Fruit fly (Drosophila melanogaster) whole organism, embryonic: ENCODE results near the gene CG31551.

ENCODE experiments used
- Awh ChIP-seq: fragments of 200-800 bp; sonication (Bioruptor generic); IDR thresholded peaks from 2 replicates; pipeline ENCODE4, ENCODE4 v1.3.6; 2022; ENCODE audit warnings: missing biosample characterization, missing genetic modification characterization
- CG10274 ChIP-seq: fragments of 200-800 bp; sonication (Bioruptor generic); optimal IDR thresholded peaks from 3 replicates; lab custom pipeline; 2017; ENCODE audit warnings: missing biosample characterization, mild to moderate bottlenecking, missing genetic modification characterization
- CG11093 ChIP-seq: fragments of 200-800 bp; sonication (Bioruptor generic); IDR thresholded peaks from 3 replicates; pipeline ENCODE4 v1.3.6; 2022; ENCODE audit warnings: missing biosample characterization, missing genetic modification characterization
- CG11504 ChIP-seq: fragments of 200-800 bp; sonication (Bioruptor generic); optimal IDR thresholded peaks from 3 replicates; lab custom pipeline; 2019; ENCODE audit warnings: missing biosample characterization, mild to moderate bottlenecking, missing genetic modification characterization, moderate library complexity
- CG11723 ChIP-seq: fragments of 200-800 bp; sonication (Bioruptor generic); optimal IDR thresholded peaks from 2 replicates; lab custom pipeline; 2017; ENCODE audit warnings: missing biosample characterization, mild to moderate bottlenecking, missing genetic modification characterization
- CG13287 ChIP-seq: fragments of 200-800 bp; sonication (Bioruptor generic); IDR thresholded peaks from 2 replicates; pipeline ENCODE4 v1.3.6; 2022; ENCODE audit warnings: missing biosample characterization, missing genetic modification characterization; ENCODE audit not compliant: partially characterized antibody
- CG17186 ChIP-seq: fragments of 200-800 bp; sonication (Bioruptor generic); optimal IDR thresholded peaks from 3 replicates; lab custom pipeline; 2017; ENCODE audit warnings: missing biosample characterization, missing genetic modification reagents, missing genetic modification characterization
- CG17829 ChIP-seq: fragments of 200-800 bp; optimal IDR thresholded peaks from 2 replicates; lab custom pipeline; 2019; ENCODE audit warnings: missing biosample characterization, mild to moderate bottlenecking, missing genetic modification characterization, moderate library complexity
- CG18262 ChIP-seq: fragments of 200-800 bp; optimal IDR thresholded peaks from 3 replicates; lab custom pipeline; 2019; ENCODE audit warnings: missing biosample characterization, mild to moderate bottlenecking, missing genetic modification characterization, moderate library complexity
- CG18619 ChIP-seq: fragments of 200-800 bp; sonication (Bioruptor generic); optimal IDR thresholded peaks from 3 replicates; lab custom pipeline; 2017; ENCODE audit warnings: missing biosample characterization, mild to moderate bottlenecking, missing genetic modification characterization
- CG34224 ChIP-seq: fragments of 200-800 bp; sonication (Bioruptor generic); IDR thresholded peaks from 3 replicates; pipeline ENCODE4 v1.3.6; 2022; ENCODE audit warnings: missing biosample characterization, missing genetic modification characterization; ENCODE audit not compliant: partially characterized antibody
- CG4424 ChIP-seq: fragments of 200-800 bp; sonication (Bioruptor generic); optimal IDR thresholded peaks from 3 replicates; lab custom pipeline; 2016; ENCODE audit warnings: missing biosample characterization, missing genetic modification characterization
- CG6683 ChIP-seq: fragments of 200-800 bp; sonication (Bioruptor generic); optimal IDR thresholded peaks from 2 replicates; lab custom pipeline; 2017; ENCODE audit warnings: missing biosample characterization, mild to moderate bottlenecking, missing genetic modification characterization, missing genetic modification reagents
- CG7556 ChIP-seq: fragments of 200-800 bp; sonication (Bioruptor generic); optimal IDR thresholded peaks from 2 replicates; lab custom pipeline; 2017; ENCODE audit warnings: missing biosample characterization, mild to moderate bottlenecking, missing genetic modification characterization
- CG8478 ChIP-seq: fragments of >200 bp; optimal IDR thresholded peaks from 2 replicates; lab custom pipeline; 2018
- CG8924 ChIP-seq: fragments of 200-800 bp; optimal IDR thresholded peaks from 3 replicates; lab custom pipeline; 2019; ENCODE audit warnings: missing biosample characterization, mild to moderate bottlenecking, missing genetic modification characterization, moderate library complexity
- CG9609 ChIP-seq: fragments of 200-800 bp; sonication (Bioruptor generic); optimal IDR thresholded peaks from 3 replicates; lab custom pipeline; 2016; ENCODE audit warnings: missing biosample characterization, missing genetic modification characterization
- CkIIα-i1 ChIP-seq: fragments of 200-800 bp; sonication (Bioruptor generic); IDR thresholded peaks from 2 replicates; pipeline ENCODE4 v1.3.6; 2022; ENCODE audit warnings: missing biosample characterization, missing genetic modification characterization
- Dfd ChIP-seq, 2 experiments: fragments of >200 bp; optimal IDR thresholded peaks; 2 replicates each; lab custom pipeline; 2017; ENCODE audit warnings: missing biosample characterization in 2 of 2, missing genetic modification characterization in 2 of 2
- Meics ChIP-seq: fragments of 200-800 bp; sonication (Bioruptor generic); optimal IDR thresholded peaks from 2 replicates; lab custom pipeline; 2017; ENCODE audit warnings: missing biosample characterization, mild to moderate bottlenecking, missing genetic modification characterization
- NfI ChIP-seq: fragments of 200-800 bp; sonication (Bioruptor generic); optimal IDR thresholded peaks from 3 replicates; lab custom pipeline; 2018; ENCODE audit warnings: missing biosample characterization, mild to moderate bottlenecking, missing genetic modification characterization, moderate library complexity
- Sry-δ ChIP-seq: fragments of 200-800 bp; sonication (Bioruptor generic); optimal IDR thresholded peaks from 2 replicates; lab custom pipeline; 2016; ENCODE audit warnings: missing biosample characterization, missing genetic modification characterization
- YL-1 ChIP-seq: fragments of 200-800 bp; sonication (Bioruptor generic); optimal IDR thresholded peaks from 3 replicates; lab custom pipeline; 2017; ENCODE audit warnings: missing biosample characterization, mild to moderate bottlenecking, missing genetic modification characterization
- al ChIP-seq: fragments of 200-800 bp; sonication (Bioruptor generic); IDR thresholded peaks from 2 replicates; pipeline ENCODE4 v1.3.6; 2022; ENCODE audit warnings: missing biosample characterization, missing genetic modification characterization
- bcd ChIP-seq: fragments of 200-800 bp; sonication (Bioruptor generic); optimal IDR thresholded peaks from 2 replicates; lab custom pipeline; 2017; ENCODE audit warnings: missing biosample characterization, mild to moderate bottlenecking, missing genetic modification characterization
- bowl ChIP-seq: fragments of 200-800 bp; sonication (Bioruptor generic); IDR thresholded peaks from 2 replicates; pipeline ENCODE4 v1.3.6; 2022; ENCODE audit warnings: missing biosample characterization, missing genetic modification characterization
- cg ChIP-seq: fragments of 200-800 bp; sonication (Bioruptor generic); optimal IDR thresholded peaks from 3 replicates; lab custom pipeline; 2019; ENCODE audit warnings: missing biosample characterization, mild to moderate bottlenecking, missing genetic modification characterization, moderate library complexity
- ewg ChIP-seq: fragments of 200-800 bp; sonication (Bioruptor generic); optimal IDR thresholded peaks from 3 replicates; lab custom pipeline; 2017; ENCODE audit warnings: mild to moderate bottlenecking, missing biosample characterization, missing genetic modification reagents, missing genetic modification characterization
- exex ChIP-seq: fragments of 200-800 bp; sonication (Bioruptor generic); optimal IDR thresholded peaks from 4 replicates; lab custom pipeline; 2018; ENCODE audit warnings: missing biosample characterization, mild to moderate bottlenecking, missing genetic modification characterization, moderate library complexity
- fd96Cb ChIP-seq: fragments of 200-800 bp; sonication (Bioruptor generic); optimal IDR thresholded peaks from 2 replicates; lab custom pipeline; 2018; ENCODE audit warnings: missing biosample characterization, mild to moderate bottlenecking, missing genetic modification characterization, moderate library complexity
- grau ChIP-seq: fragments of 200-800 bp; optimal IDR thresholded peaks from 3 replicates; lab custom pipeline; 2019; ENCODE audit warnings: missing biosample characterization, mild to moderate bottlenecking, missing genetic modification characterization, moderate library complexity
- gsb-n ChIP-seq: fragments of 200-800 bp; sonication (Bioruptor generic); optimal IDR thresholded peaks from 3 replicates; lab custom pipeline; 2018; ENCODE audit warnings: missing biosample characterization, mild to moderate bottlenecking, missing genetic modification characterization
- h ChIP-seq: fragments of >200 bp; optimal IDR thresholded peaks from 2 replicates; lab custom pipeline; 2017
- insv ChIP-seq, 2 experiments: fragments of 200-800 bp; sonication (Bioruptor generic); optimal IDR thresholded peaks; 3 replicates each; lab custom pipeline; 2016 to 2018; ENCODE audit warnings: missing biosample characterization in 2 of 2, missing genetic modification characterization in 2 of 2
- kay ChIP-seq: fragments of 200-800 bp; sonication (Bioruptor generic); optimal IDR thresholded peaks from 2 replicates; lab custom pipeline; 2016; ENCODE audit warnings: missing biosample characterization, missing genetic modification characterization
- kni ChIP-seq: fragments of 200-800 bp; sonication (Bioruptor generic); optimal IDR thresholded peaks from 3 replicates; lab custom pipeline; 2017; ENCODE audit warnings: mild to moderate bottlenecking, missing biosample characterization, missing genetic modification reagents, missing genetic modification characterization
- lilli ChIP-seq: fragments of 200-800 bp; sonication (Bioruptor generic); optimal IDR thresholded peaks from 3 replicates; lab custom pipeline; 2016; ENCODE audit warnings: missing biosample characterization, missing genetic modification characterization
- lov ChIP-seq, 2 experiments: fragments of 200-800 bp in 1 of 2; fragments of >200 bp in 1 of 2; sonication (Bioruptor generic) in 1 of 2; IDR thresholded peaks in 1 of 2; optimal IDR thresholded peaks in 1 of 2; 2 replicates in 1 of 2; 3 replicates in 1 of 2; pipeline versions ENCODE4 v1.3.6 to Lab custom; 2017 to 2022; ENCODE audit warnings: missing biosample characterization in 1 of 2, missing genetic modification characterization in 1 of 2
- nerfin-1 ChIP-seq: fragments of 200-800 bp; sonication (Bioruptor generic); optimal IDR thresholded peaks from 3 replicates; lab custom pipeline; 2019; ENCODE audit warnings: missing biosample characterization, mild to moderate bottlenecking, missing genetic modification characterization, moderate library complexity
- nom ChIP-seq: fragments of 200-800 bp; sonication (Bioruptor generic); optimal IDR thresholded peaks from 2 replicates; lab custom pipeline; 2017; ENCODE audit warnings: missing biosample characterization, missing genetic modification characterization, mild to moderate bottlenecking, moderate library complexity, missing genetic modification reagents
- otp ChIP-seq: fragments of 200-800 bp; sonication (Bioruptor generic); IDR thresholded peaks from 3 replicates; pipeline ENCODE4, ENCODE4 v1.3.6; 2022; ENCODE audit warnings: missing biosample characterization, missing genetic modification characterization
- prd ChIP-seq, 3 experiments: fragments of >200 bp in 2 of 3; fragments of 200-800 bp in 1 of 3; sonication (Bioruptor generic) in 1 of 3; optimal IDR thresholded peaks in 2 of 3; IDR thresholded peaks in 1 of 3; 2 replicates in 2 of 3; 3 replicates in 1 of 3; pipeline versions ENCODE4 v1.3.6 to Lab custom; 2017 to 2022; ENCODE audit warnings: missing biosample characterization in 1 of 3, missing genetic modification characterization in 1 of 3
- pros ChIP-seq: fragments of 200-800 bp; sonication (Bioruptor generic); optimal IDR thresholded peaks from 3 replicates; lab custom pipeline; 2019; ENCODE audit warnings: missing biosample characterization, mild to moderate bottlenecking, missing genetic modification characterization, moderate library complexity
- psq ChIP-seq: fragments of 200-800 bp; sonication (Bioruptor generic); optimal IDR thresholded peaks from 2 replicates; lab custom pipeline; 2017; ENCODE audit warnings: missing biosample characterization, missing genetic modification characterization
- sima ChIP-seq: fragments of 200-800 bp; sonication (Bioruptor generic); optimal IDR thresholded peaks from 2 replicates; lab custom pipeline; 2016; ENCODE audit warnings: missing biosample characterization, missing genetic modification characterization
- ssp ChIP-seq: fragments of 200-800 bp; sonication (Bioruptor generic); IDR thresholded peaks from 2 replicates; pipeline ENCODE4 v1.3.6; 2022; ENCODE audit warnings: missing biosample characterization, missing genetic modification characterization
- tll ChIP-seq, 2 experiments: fragments of 200-800 bp in 1 of 2; fragments of >200 bp in 1 of 2; sonication (Bioruptor generic) in 1 of 2; optimal IDR thresholded peaks; 2 replicates each; lab custom pipeline; 2017 to 2019; ENCODE audit warnings: missing biosample characterization in 2 of 2, missing genetic modification characterization in 2 of 2, mild to moderate bottlenecking in 1 of 2, moderate library complexity in 1 of 2
- trem ChIP-seq: fragments of 200-800 bp; optimal IDR thresholded peaks from 3 replicates; lab custom pipeline; 2019; ENCODE audit warnings: missing biosample characterization, mild to moderate bottlenecking, missing genetic modification characterization, moderate library complexity
- vvl ChIP-seq: fragments of 200-800 bp; sonication (Bioruptor generic); IDR thresholded peaks from 2 replicates; pipeline ENCODE4 v1.3.6; 2022; ENCODE audit warnings: missing biosample characterization, missing genetic modification characterization
- zfh1 ChIP-seq: fragments of 200-800 bp; sonication (Bioruptor generic); IDR thresholded peaks from 3 replicates; pipeline ENCODE4 v1.3.6; 2022; ENCODE audit warnings: missing biosample characterization, missing genetic modification characterization

Gene CG31551

dm6 chr3R:5591398-5591853 lies 36.2 kb upstream of the CG31551 start, which contains the start of the genes noi and Vha26:
Gene noi, minus strand, starts transcription at chr3R:5591459.
Gene Vha26, plus strand, starts transcription at chr3R:5591763.
- TF ChIP-seq CG11723 (GFP tag; lab: Kevin White, UChicago): no peak
- no peak for TF ChIP-seq CG7556 (GFP tag; lab: Kevin White, UChicago)
- TF ChIP-seq CG17829 (tag; lab: Kevin White, UChicago): peak; percentile 73
- TF ChIP-seq kay (GFP tag; lab: Kevin White, UChicago): no peak
- no peak for TF ChIP-seq insv (GFP tag; optimal IDR thresholded peaks at IDR 0.05; lab: Kevin White, UChicago)
- peak; percentile 3 for TF ChIP-seq CG4424 (GFP tag; lab: Kevin White, UChicago)
- no peak for TF ChIP-seq CG11504 (tag; lab: Kevin White, UChicago)
- peak in 1 of 2 experiments; percentile 33 for TF ChIP-seq tll (GFP tag; optimal IDR thresholded peaks at IDR 0.05; lab: Kevin White, UChicago)
- peak; percentile 56 for TF ChIP-seq cg (GFP tag; lab: Kevin White, UChicago)
- TF ChIP-seq Meics (GFP tag; lab: Kevin White, UChicago): peak; percentile 2
- no peak for TF ChIP-seq nom
- TF ChIP-seq CG6683: no peak
- TF ChIP-seq Awh (GFP tag; lab: Robert Waterston, UW): no peak
- no peak for TF ChIP-seq al (GFP tag; lab: Robert Waterston, UW)
- TF ChIP-seq psq (GFP tag; lab: Kevin White, UChicago): no peak
- peak; percentile 74 for TF ChIP-seq Sry-δ
- peak; percentile 37 for TF ChIP-seq CG18262 (tag; lab: Kevin White, UChicago)
- no peak for TF ChIP-seq bcd (GFP tag; lab: Kevin White, UChicago)
- no peak for TF ChIP-seq pros (GFP tag; lab: Kevin White, UChicago)
- TF ChIP-seq gsb-n (tag; lab: Kevin White, UChicago): no peak
- TF ChIP-seq YL-1 (GFP tag; lab: Kevin White, UChicago): peak; percentile 45
- no peak for TF ChIP-seq otp (GFP tag; lab: Robert Waterston, UW)
- no peak for TF ChIP-seq lov (optimal IDR thresholded peaks at IDR 0.05; lab: Kevin White, UChicago)
- no peak for TF ChIP-seq lov (GFP tag; IDR thresholded peaks at IDR 0.05; lab: Robert Waterston, UW)
- TF ChIP-seq sima (GFP tag; lab: Kevin White, UChicago): no peak
- no peak for TF ChIP-seq ewg
- TF ChIP-seq CG10274 (GFP tag; lab: Kevin White, UChicago): no peak
- no peak for TF ChIP-seq CkIIα-i1 (GFP tag; lab: Robert Waterston, UW)
- TF ChIP-seq lilli (GFP tag; lab: Kevin White, UChicago): peak; percentile 54
- peak; percentile 72 for TF ChIP-seq grau
- TF ChIP-seq CG13287 (GFP tag; lab: Robert Waterston, UW): no peak; the same call in none of the 2 replicates
- no peak for TF ChIP-seq CG8478 (lab: Kevin White, UChicago)
- TF ChIP-seq CG34224 (GFP tag; lab: Robert Waterston, UW): peak; percentile 47; the same call in 2 of the 3 replicates
- TF ChIP-seq nerfin-1: peak; percentile 15
- TF ChIP-seq h (lab: Kevin White, UChicago): no peak
- TF ChIP-seq fd96Cb (tag; lab: Kevin White, UChicago): peak; percentile 18
- peak; percentile 44 for TF ChIP-seq NfI (GFP tag; lab: Kevin White, UChicago)
- TF ChIP-seq trem (tag; lab: Kevin White, UChicago): peak; percentile 91
- TF ChIP-seq CG11093 (GFP tag; lab: Robert Waterston, UW): no peak
- no peak for TF ChIP-seq prd (optimal IDR thresholded peaks at IDR 0.05; lab: Kevin White, UChicago)
- peak; percentile 29; the same call in 1 of the 3 replicates for TF ChIP-seq prd (GFP tag; IDR thresholded peaks at IDR 0.05; lab: Robert Waterston, UW)
- TF ChIP-seq CG8924 (tag; lab: Kevin White, UChicago): no peak
- TF ChIP-seq exex: no peak
- TF ChIP-seq ssp: peak; percentile 98
- peak in 1 of 2 experiments; percentile 90 for TF ChIP-seq Dfd (GFP tag; optimal IDR thresholded peaks at IDR 0.05; lab: Kevin White, UChicago)
- TF ChIP-seq zfh1 (GFP tag; lab: Robert Waterston, UW): no peak; the same call in 2 of the 3 replicates
- peak; percentile 18; the same call in 1 of the 2 replicates for TF ChIP-seq vvl (GFP tag; lab: Robert Waterston, UW)
- no peak for TF ChIP-seq kni
- peak; percentile 78 for TF ChIP-seq CG17186 (GFP tag; lab: Kevin White, UChicago)
- TF ChIP-seq CG18619 (GFP tag; lab: Kevin White, UChicago): peak; percentile 20
- TF ChIP-seq bowl: no peak
- TF ChIP-seq CG9609: no peak
